Worm (Caenorhabditis elegans) whole organism, L3 larva: ENCODE measurements around the gene F20D6.10.

Source experiments
- ZK546.5 ChIP-seq: sonication (generic microtip); optimal IDR thresholded peaks from 2 replicates; lab custom pipeline; 2017; ENCODE audit warnings: missing biosample characterization, missing genetic modification characterization
- ceh-82 ChIP-seq: fragments of 150-350 bp; optimal IDR thresholded peaks from 2 replicates; lab custom pipeline; 2014; ENCODE audit warnings: missing biosample characterization, missing genetic modification characterization
- egl-27 ChIP-seq: sonication (generic microtip); optimal IDR thresholded peaks from 4 replicates; lab custom pipeline; 2017; ENCODE audit warnings: missing biosample characterization, missing genetic modification reagents, missing genetic modification characterization
- elt-1 ChIP-seq: fragments of 150-350 bp; optimal IDR thresholded peaks from 2 replicates; lab custom pipeline; 2014; ENCODE audit warnings: missing biosample characterization, missing genetic modification characterization
- fos-1 ChIP-seq: fragments of 150-350 bp; optimal IDR thresholded peaks from 2 replicates; lab custom pipeline; 2014; ENCODE audit warnings: missing biosample characterization, missing genetic modification characterization
- nhr-12 ChIP-seq: fragments of 150-350 bp; optimal IDR thresholded peaks from 2 replicates; lab custom pipeline; 2014; ENCODE audit warnings: missing biosample characterization, missing genetic modification characterization
- pqm-1 ChIP-seq: fragments of 150-350 bp; optimal IDR thresholded peaks from 2 replicates; lab custom pipeline; 2017; ENCODE audit warnings: missing biosample characterization, missing genetic modification characterization, inconsistent platforms
- sea-2 ChIP-seq: fragments of 150-350 bp; sonication (generic microtip); optimal IDR thresholded peaks from 4 replicates; lab custom pipeline; 2014; ENCODE audit warnings: missing biosample characterization, missing genetic modification reagents, missing genetic modification characterization
- ztf-11 ChIP-seq: fragments of 150-350 bp; optimal IDR thresholded peaks from 2 replicates; lab custom pipeline; 2014; ENCODE audit warnings: missing biosample characterization, missing genetic modification characterization

- TF ChIP-seq ZK546.5 (no peak), ceh-82 (no peak), ztf-11 (tag; lab: Kevin White, UChicago) (no peak), nhr-12 (tag; lab: Kevin White, UChicago) (no peak), egl-27 (tag; lab: Kevin White, UChicago) (no peak), fos-1 (tag; lab: Kevin White, UChicago) (no peak), sea-2 (no peak), pqm-1 (tag; lab: Kevin White, UChicago) (no peak), elt-1 (no peak)
These were observed 44.2 kb upstream of the F20D6.10 start, which contains the start of gene C16D9.3 for ce11 chrV:8239928-8240327.
